Worm (Caenorhabditis elegans) whole organism, young adult: ENCODE data around the gene T28C6.8.
A peak's percentile ranks its signal among the peaks of the same experiment; 100 is the strongest.

Source experiments
- B0019.2 ChIP-seq: fragments of 200-800 bp; sonication (Bioruptor generic); conservative IDR thresholded peaks from 2 replicates; pipeline ENCODE4 v1.3.6; 2022; ENCODE audit warnings: missing genetic modification reagents, missing genetic modification characterization, missing compliant biosample characterization
- B0035.1 ChIP-seq: sonication (generic microtip); optimal IDR thresholded peaks from 2 replicates; lab custom pipeline; 2016; ENCODE audit warnings: missing genetic modification characterization, mild to moderate bottlenecking, missing compliant biosample characterization, missing genotype, missing genetic modification reagents
- C06A6.2 ChIP-seq: fragments of 200-800 bp; sonication (Bioruptor generic); conservative IDR thresholded peaks from 2 replicates; pipeline ENCODE4 v1.3.6; 2022; ENCODE audit warnings: missing genetic modification characterization, missing compliant biosample characterization
- F23B12.7 ChIP-seq: sonication (generic microtip); optimal IDR thresholded peaks from 2 replicates; lab custom pipeline; 2017; ENCODE audit warnings: missing genetic modification characterization, mild to moderate bottlenecking, missing compliant biosample characterization, antibody characterized with exemption, moderate library complexity; ENCODE audit not compliant: insufficient read depth
- F33H1.4 ChIP-seq: fragments of 200-800 bp; sonication (Bioruptor generic); IDR thresholded peaks from 2 replicates; pipeline ENCODE4 v1.3.6; 2022; ENCODE audit warnings: missing genetic modification reagents, missing genetic modification characterization, missing compliant biosample characterization
- F37B4.10 ChIP-seq: fragments of 200-800 bp; sonication (Bioruptor generic); IDR thresholded peaks from 2 replicates; pipeline ENCODE4 v1.3.6; 2022; ENCODE audit warnings: missing genetic modification characterization, missing compliant biosample characterization
- F55B11.4 ChIP-seq: sonication (generic microtip); optimal IDR thresholded peaks from 2 replicates; lab custom pipeline; 2016; ENCODE audit warnings: missing compliant biosample characterization, missing genetic modification characterization, borderline replicate concordance; ENCODE audit not compliant: insufficient read depth
- F57A8.1 ChIP-seq: fragments of 200-800 bp; sonication (Bioruptor generic); optimal IDR thresholded peaks from 2 replicates; lab custom pipeline; 2018; ENCODE audit warnings: mild to moderate bottlenecking, missing genetic modification characterization, moderate library complexity, missing compliant biosample characterization
- T07F8.4 ChIP-seq: sonication (generic microtip); optimal IDR thresholded peaks from 2 replicates; lab custom pipeline; 2016; ENCODE audit warnings: mild to moderate bottlenecking, missing genetic modification characterization, moderate library complexity, missing compliant biosample characterization
- ZK185.1 ChIP-seq: sonication (generic microtip); optimal IDR thresholded peaks from 2 replicates; lab custom pipeline; 2016; ENCODE audit warnings: mild to moderate bottlenecking, missing genetic modification characterization, missing compliant biosample characterization; ENCODE audit not compliant: poor library complexity, severe bottlenecking
- akir-1 ChIP-seq: fragments of 200-800 bp; sonication (Bioruptor generic); optimal IDR thresholded peaks from 2 replicates; lab custom pipeline; 2018; ENCODE audit warnings: mild to moderate bottlenecking, missing genetic modification characterization, moderate library complexity, missing compliant biosample characterization
- aptf-3 ChIP-seq: fragments of 200-800 bp; sonication (Bioruptor generic); IDR thresholded peaks from 2 replicates; pipeline ENCODE4 v1.3.6; 2022; ENCODE audit warnings: missing genetic modification characterization, missing compliant biosample characterization
- attf-5 ChIP-seq: fragments of 200-800 bp; sonication (Bioruptor generic); optimal IDR thresholded peaks from 2 replicates; lab custom pipeline; 2018; ENCODE audit warnings: mild to moderate bottlenecking, missing genetic modification characterization, missing compliant biosample characterization
- ccch-3 ChIP-seq: fragments of 200-800 bp; sonication (Bioruptor generic); optimal IDR thresholded peaks from 2 replicates; lab custom pipeline; 2018; ENCODE audit warnings: mild to moderate bottlenecking, missing genetic modification characterization, missing compliant biosample characterization
- chd-7 ChIP-seq: sonication (generic microtip); optimal IDR thresholded peaks from 2 replicates; lab custom pipeline; 2016; ENCODE audit warnings: mild to moderate bottlenecking, missing genetic modification characterization, moderate library complexity, missing compliant biosample characterization
- die-1 ChIP-seq: sonication (generic microtip); optimal IDR thresholded peaks from 2 replicates; lab custom pipeline; 2016; ENCODE audit warnings: missing genotype, mild to moderate bottlenecking, missing genetic modification characterization, missing compliant biosample characterization
- ets-4 ChIP-seq: fragments of 200-800 bp; sonication (Bioruptor generic); optimal IDR thresholded peaks from 2 replicates; lab custom pipeline; 2018; ENCODE audit warnings: mild to moderate bottlenecking, missing genetic modification characterization, missing compliant biosample characterization
- fkh-3 ChIP-seq: sonication (generic microtip); optimal IDR thresholded peaks from 2 replicates; lab custom pipeline; 2016; ENCODE audit warnings: mild to moderate bottlenecking, missing genetic modification characterization, missing compliant biosample characterization
- hlh-26 ChIP-seq: fragments of 200-800 bp; sonication (Bioruptor generic); conservative IDR thresholded peaks from 2 replicates; pipeline ENCODE4 v1.3.6; 2022; ENCODE audit warnings: missing genetic modification reagents, missing genetic modification characterization, missing compliant biosample characterization
- hrde-1 ChIP-seq: sonication (generic microtip); optimal IDR thresholded peaks from 2 replicates; lab custom pipeline; 2016; ENCODE audit warnings: missing genetic modification characterization, mild to moderate bottlenecking, missing compliant biosample characterization, moderate library complexity, missing genotype, missing genetic modification reagents, borderline replicate concordance
- lsl-1 ChIP-seq: fragments of 200-800 bp; sonication (Bioruptor generic); optimal IDR thresholded peaks from 2 replicates; lab custom pipeline; 2018; ENCODE audit warnings: mild to moderate bottlenecking, missing genetic modification characterization, moderate library complexity, missing compliant biosample characterization
- madf-10 ChIP-seq: sonication (generic microtip); optimal IDR thresholded peaks from 2 replicates; lab custom pipeline; 2016; ENCODE audit warnings: mild to moderate bottlenecking, missing genetic modification characterization, missing compliant biosample characterization
- madf-3 ChIP-seq: fragments of 200-800 bp; sonication (Bioruptor generic); IDR thresholded peaks from 2 replicates; pipeline ENCODE4 v1.3.6; 2022; ENCODE audit warnings: missing genetic modification reagents, missing genetic modification characterization, missing compliant biosample characterization
- pha-4 ChIP-seq: fragments of 150-350 bp; sonication (generic microtip); optimal IDR thresholded peaks from 2 replicates; lab custom pipeline; 2014; ENCODE audit warnings: missing biosample characterization, missing genetic modification reagents, missing genetic modification characterization
- rcor-1 ChIP-seq: fragments of 200-800 bp; sonication (Bioruptor generic); IDR thresholded peaks from 2 replicates; pipeline ENCODE4 v1.3.6; 2022; ENCODE audit warnings: missing genetic modification reagents, missing genetic modification characterization, missing compliant biosample characterization
- rpc-1 ChIP-seq, 2 experiments: fragments of 150-350 bp in 1 of 2; sonication (generic microtip) in 1 of 2; optimal IDR thresholded peaks; 2 replicates each; lab custom pipeline; 2014 to 2018; ENCODE audit warnings: missing biosample characterization in 1 of 2, missing genetic modification characterization in 1 of 2, missing genetic modification reagents in 1 of 2, missing genotype in 1 of 2
- tlf-1 ChIP-seq: fragments of 200-800 bp; sonication (Bioruptor generic); optimal IDR thresholded peaks from 2 replicates; lab custom pipeline; 2018; ENCODE audit warnings: mild to moderate bottlenecking, missing genetic modification characterization, missing compliant biosample characterization
- unc-62 ChIP-seq: fragments of 150-350 bp; optimal IDR thresholded peaks from 2 replicates; lab custom pipeline; 2014; ENCODE audit warnings: missing biosample characterization, missing genetic modification reagents, missing genetic modification characterization
- zfh-2 ChIP-seq: fragments of 200-800 bp; sonication (Bioruptor generic); conservative IDR thresholded peaks from 2 replicates; pipeline ENCODE4 v1.3.6; 2022; ENCODE audit warnings: missing genetic modification reagents, missing genetic modification characterization, missing compliant biosample characterization
- ztf-18 ChIP-seq: sonication (generic microtip); optimal IDR thresholded peaks from 2 replicates; lab custom pipeline; 2016; ENCODE audit warnings: missing genotype, mild to moderate bottlenecking, missing genetic modification characterization, missing compliant biosample characterization
- ztf-25 ChIP-seq: fragments of 200-800 bp; sonication (Bioruptor generic); IDR thresholded peaks from 2 replicates; pipeline ENCODE4 v1.3.6; 2022; ENCODE audit warnings: missing genetic modification reagents, missing genetic modification characterization, missing compliant biosample characterization

T28C6.8 gene

ce11 chrIV:8782172-8782571 is 48.4 kb downstream of the T28C6.8 start (continued):
- TF ChIP-seq lsl-1 (no peak), ZK185.1 (tag; lab: Kevin White, UChicago) (no peak), madf-3 (GFP tag; lab: Robert Waterston, UW) (no peak), F37B4.10 (GFP tag; lab: Robert Waterston, UW) (no peak), chd-7 (tag; lab: Kevin White, UChicago) (no peak), ets-4 (GFP tag; lab: Kevin White, UChicago) (peak; percentile 18), madf-10 (tag; lab: Kevin White, UChicago) (peak; percentile 34), F23B12.7 (no peak), B0019.2 (no peak), fkh-3 (no peak), tlf-1 (GFP tag; lab: Kevin White, UChicago) (no peak), rpc-1 (optimal IDR thresholded peaks at IDR 0.05; lab: Kevin White, UChicago) (no peak), rpc-1 (tag; optimal IDR thresholded peaks at IDR 0.05; lab: Kevin White, UChicago) (no peak), pha-4 (tag; lab: Kevin White, UChicago) (no peak), B0035.1 (tag; lab: Kevin White, UChicago) (no peak), ztf-18 (tag; lab: Kevin White, UChicago) (peak; percentile 42), die-1 (tag; lab: Kevin White, UChicago) (no peak), T07F8.4 (tag; lab: Kevin White, UChicago) (no peak), akir-1 (GFP tag; lab: Kevin White, UChicago) (no peak), aptf-3 (GFP tag; lab: Robert Waterston, UW) (no peak), C06A6.2 (no peak), unc-62 (GFP tag; lab: Kevin White, UChicago) (peak; percentile 19), F55B11.4 (tag; lab: Kevin White, UChicago) (no peak), F57A8.1 (GFP tag; lab: Kevin White, UChicago) (no peak), hlh-26 (GFP tag; lab: Robert Waterston, UW) (no peak), rcor-1 (GFP tag; lab: Robert Waterston, UW) (no peak), ztf-25 (GFP tag; lab: Robert Waterston, UW) (no peak), F33H1.4 (no peak), attf-5 (GFP tag; lab: Kevin White, UChicago) (peak; percentile 82), hrde-1 (tag; lab: Kevin White, UChicago) (no peak), ccch-3 (no peak), zfh-2 (GFP tag; lab: Robert Waterston, UW) (no peak)
- TF ChIP-seq, all 124 proteins: peak for 12
